Fruit fly (Drosophila melanogaster) whole organism, embryonic: Measurements from ENCODE around the gene Gr98d.
A peak's percentile ranks its signal among the peaks of the same experiment; 100 is the strongest.

ENCODE experiments used
- CG10209 ChIP-seq: fragments of 200-800 bp; sonication (Bioruptor generic); optimal IDR thresholded peaks from 3 replicates; lab custom pipeline; 2017; ENCODE audit warnings: missing biosample characterization, mild to moderate bottlenecking, missing genetic modification characterization, missing genetic modification reagents
- CG11093 ChIP-seq: fragments of 200-800 bp; sonication (Bioruptor generic); IDR thresholded peaks from 3 replicates; pipeline ENCODE4 v1.3.6; 2022; ENCODE audit warnings: missing biosample characterization, missing genetic modification characterization
- CG11398 ChIP-seq: fragments of 200-800 bp; sonication (Bioruptor generic); optimal IDR thresholded peaks from 2 replicates; lab custom pipeline; 2016; ENCODE audit warnings: missing biosample characterization, missing genetic modification characterization
- CG12155 ChIP-seq: fragments of 200-800 bp; sonication (Bioruptor generic); optimal IDR thresholded peaks from 3 replicates; lab custom pipeline; 2016; ENCODE audit warnings: missing biosample characterization, missing genetic modification characterization
- CG12942 ChIP-seq: fragments of 200-800 bp; sonication (Bioruptor generic); optimal IDR thresholded peaks from 3 replicates; lab custom pipeline; 2016; ENCODE audit warnings: missing biosample characterization, missing genetic modification characterization
- CG14050 ChIP-seq: fragments of 200-800 bp; sonication (Bioruptor generic); IDR thresholded peaks from 3 replicates; pipeline ENCODE4 v1.3.6; 2022; ENCODE audit warnings: missing biosample characterization, missing genetic modification characterization
- CG15269 ChIP-seq: fragments of 200-800 bp; sonication (Bioruptor generic); optimal IDR thresholded peaks from 2 replicates; lab custom pipeline; 2018; ENCODE audit warnings: missing biosample characterization, mild to moderate bottlenecking, missing genetic modification characterization, moderate library complexity
- CG17359 ChIP-seq: fragments of 200-800 bp; sonication (Bioruptor generic); optimal IDR thresholded peaks from 3 replicates; lab custom pipeline; 2018; ENCODE audit warnings: missing biosample characterization, mild to moderate bottlenecking, missing genetic modification characterization, moderate library complexity
- CG17385 ChIP-seq: fragments of 200-800 bp; sonication (Bioruptor generic); optimal IDR thresholded peaks from 3 replicates; lab custom pipeline; 2018; ENCODE audit warnings: missing biosample characterization, mild to moderate bottlenecking, missing genetic modification characterization
- CG2116 ChIP-seq: fragments of 200-800 bp; sonication (Bioruptor generic); optimal IDR thresholded peaks from 3 replicates; lab custom pipeline; 2018; ENCODE audit warnings: missing biosample characterization, mild to moderate bottlenecking, missing genetic modification characterization
- CG31388 ChIP-seq: fragments of 200-800 bp; sonication (Bioruptor generic); optimal IDR thresholded peaks from 2 replicates; lab custom pipeline; 2016; ENCODE audit warnings: missing biosample characterization, missing genetic modification characterization
- CG34376 ChIP-seq: fragments of 200-800 bp; sonication (Bioruptor generic); optimal IDR thresholded peaks from 2 replicates; lab custom pipeline; 2018; ENCODE audit warnings: missing biosample characterization, mild to moderate bottlenecking, missing genetic modification characterization
- CG34422 ChIP-seq: fragments of 200-800 bp; sonication (Bioruptor generic); IDR thresholded peaks from 3 replicates; pipeline ENCODE4 v1.3.6; 2022; ENCODE audit warnings: missing biosample characterization, missing genetic modification characterization
- CG43689 ChIP-seq: fragments of 200-800 bp; sonication (Bioruptor generic); IDR thresholded peaks from 2 replicates; pipeline ENCODE4 v1.3.6; 2022; ENCODE audit warnings: missing biosample characterization, missing genetic modification characterization
- CG4820 ChIP-seq: fragments of 200-800 bp; sonication (Bioruptor generic); optimal IDR thresholded peaks from 3 replicates; lab custom pipeline; 2016; ENCODE audit warnings: missing biosample characterization, missing genetic modification characterization
- CG7357 ChIP-seq: fragments of 200-800 bp; sonication (Bioruptor generic); IDR thresholded peaks from 3 replicates; pipeline ENCODE4 v1.3.6; 2022; ENCODE audit warnings: missing biosample characterization, missing genetic modification characterization
- CG7372 ChIP-seq: fragments of 200-800 bp; sonication (Bioruptor generic); IDR thresholded peaks from 2 replicates; pipeline ENCODE4 v1.3.6; 2022; ENCODE audit warnings: missing biosample characterization, missing genetic modification characterization
- CG7987 ChIP-seq: fragments of 200-800 bp; sonication (Bioruptor generic); optimal IDR thresholded peaks from 2 replicates; lab custom pipeline; 2018; ENCODE audit warnings: missing biosample characterization, mild to moderate bottlenecking, missing genetic modification characterization, moderate library complexity
- Doc3 ChIP-seq: fragments of 200-800 bp; sonication (Bioruptor generic); IDR thresholded peaks from 3 replicates; pipeline ENCODE4 v1.3.6; 2022; ENCODE audit warnings: missing biosample characterization, missing genetic modification characterization; ENCODE audit not compliant: partially characterized antibody
- Dref ChIP-seq: fragments of 200-800 bp; sonication (Bioruptor generic); IDR thresholded peaks from 2 replicates; pipeline ENCODE4 v1.3.6; 2022; ENCODE audit warnings: missing biosample characterization, missing genetic modification characterization
- Hmr ChIP-seq: fragments of 200-800 bp; sonication (Bioruptor generic); optimal IDR thresholded peaks from 3 replicates; lab custom pipeline; 2017; ENCODE audit warnings: mild to moderate bottlenecking, missing biosample characterization, missing genetic modification reagents, missing genetic modification characterization
- Myb ChIP-seq: fragments of 200-800 bp; sonication (Bioruptor generic); optimal IDR thresholded peaks from 2 replicates; lab custom pipeline; 2016; ENCODE audit warnings: missing biosample characterization, missing genetic modification characterization
- NC2α ChIP-seq: fragments of 200-800 bp; sonication (Bioruptor generic); optimal IDR thresholded peaks from 2 replicates; lab custom pipeline; 2016; ENCODE audit warnings: missing biosample characterization, missing genetic modification characterization
- Rx ChIP-seq: fragments of 200-800 bp; sonication (Bioruptor generic); IDR thresholded peaks from 2 replicates; pipeline ENCODE4 v1.3.6; 2022; ENCODE audit warnings: missing biosample characterization, missing genetic modification characterization
- TFAM ChIP-seq: fragments of 200-800 bp; sonication (Bioruptor generic); optimal IDR thresholded peaks from 2 replicates; lab custom pipeline; 2017; ENCODE audit warnings: missing biosample characterization, missing genetic modification characterization, inconsistent platforms
- Trl ChIP-seq, 3 experiments: fragments of >200 bp in 2 of 3; fragments of 200-800 bp in 1 of 3; sonication (Bioruptor generic) in 1 of 3; optimal IDR thresholded peaks; 2 replicates in 1 of 3; 3 replicates in 2 of 3; lab custom pipeline; 2016 to 2017; ENCODE audit warnings: missing biosample characterization in 1 of 3, missing genetic modification characterization in 1 of 3
- al ChIP-seq: fragments of 200-800 bp; sonication (Bioruptor generic); IDR thresholded peaks from 2 replicates; pipeline ENCODE4 v1.3.6; 2022; ENCODE audit warnings: missing biosample characterization, missing genetic modification characterization
- cato ChIP-seq: fragments of 200-800 bp; sonication (Bioruptor generic); optimal IDR thresholded peaks from 2 replicates; lab custom pipeline; 2016; ENCODE audit warnings: missing biosample characterization, missing genetic modification characterization, borderline replicate concordance
- danr ChIP-seq: fragments of 200-800 bp; sonication (Bioruptor generic); IDR thresholded peaks from 2 replicates; pipeline ENCODE4 v1.3.6; 2022; ENCODE audit warnings: missing biosample characterization, missing genetic modification characterization
- dm ChIP-seq: fragments of 200-800 bp; sonication (Bioruptor generic); optimal IDR thresholded peaks from 3 replicates; lab custom pipeline; 2016; ENCODE audit warnings: missing biosample characterization, missing genetic modification characterization
- fd64A ChIP-seq: fragments of 200-800 bp; sonication (Bioruptor generic); optimal IDR thresholded peaks from 3 replicates; lab custom pipeline; 2018; ENCODE audit warnings: missing biosample characterization, mild to moderate bottlenecking, missing genetic modification characterization
- grn ChIP-seq: fragments of 200-800 bp; sonication (Bioruptor generic); optimal IDR thresholded peaks from 3 replicates; lab custom pipeline; 2017; ENCODE audit warnings: missing biosample characterization, missing genetic modification characterization
- her ChIP-seq: fragments of 200-800 bp; sonication (Bioruptor generic); optimal IDR thresholded peaks from 2 replicates; lab custom pipeline; 2016; ENCODE audit warnings: missing biosample characterization, missing genetic modification characterization
- jumu ChIP-seq: fragments of 200-800 bp; sonication (Bioruptor generic); optimal IDR thresholded peaks from 3 replicates; lab custom pipeline; 2016; ENCODE audit warnings: missing biosample characterization, missing genetic modification characterization
- lilli ChIP-seq: fragments of 200-800 bp; sonication (Bioruptor generic); optimal IDR thresholded peaks from 3 replicates; lab custom pipeline; 2016; ENCODE audit warnings: missing biosample characterization, missing genetic modification characterization
- pzg ChIP-seq: fragments of 200-800 bp; sonication (Bioruptor generic); optimal IDR thresholded peaks from 3 replicates; lab custom pipeline; 2018; ENCODE audit warnings: missing biosample characterization, mild to moderate bottlenecking, missing genetic modification characterization, moderate library complexity
- run ChIP-seq: fragments of 200-800 bp; sonication (Bioruptor generic); optimal IDR thresholded peaks from 3 replicates; lab custom pipeline; 2018; ENCODE audit warnings: missing biosample characterization, mild to moderate bottlenecking, missing genetic modification characterization
- sug ChIP-seq: fragments of 200-800 bp; optimal IDR thresholded peaks from 2 replicates; lab custom pipeline; 2019; ENCODE audit warnings: missing biosample characterization, mild to moderate bottlenecking, missing genetic modification characterization, moderate library complexity
- wdn ChIP-seq: fragments of 200-800 bp; sonication (Bioruptor generic); IDR thresholded peaks from 2 replicates; pipeline ENCODE4 v1.3.6; 2022; ENCODE audit warnings: missing biosample characterization, missing genetic modification characterization
- zfh1 ChIP-seq: fragments of 200-800 bp; sonication (Bioruptor generic); IDR thresholded peaks from 3 replicates; pipeline ENCODE4 v1.3.6; 2022; ENCODE audit warnings: missing biosample characterization, missing genetic modification characterization

Gene Gr98d

DNA sequence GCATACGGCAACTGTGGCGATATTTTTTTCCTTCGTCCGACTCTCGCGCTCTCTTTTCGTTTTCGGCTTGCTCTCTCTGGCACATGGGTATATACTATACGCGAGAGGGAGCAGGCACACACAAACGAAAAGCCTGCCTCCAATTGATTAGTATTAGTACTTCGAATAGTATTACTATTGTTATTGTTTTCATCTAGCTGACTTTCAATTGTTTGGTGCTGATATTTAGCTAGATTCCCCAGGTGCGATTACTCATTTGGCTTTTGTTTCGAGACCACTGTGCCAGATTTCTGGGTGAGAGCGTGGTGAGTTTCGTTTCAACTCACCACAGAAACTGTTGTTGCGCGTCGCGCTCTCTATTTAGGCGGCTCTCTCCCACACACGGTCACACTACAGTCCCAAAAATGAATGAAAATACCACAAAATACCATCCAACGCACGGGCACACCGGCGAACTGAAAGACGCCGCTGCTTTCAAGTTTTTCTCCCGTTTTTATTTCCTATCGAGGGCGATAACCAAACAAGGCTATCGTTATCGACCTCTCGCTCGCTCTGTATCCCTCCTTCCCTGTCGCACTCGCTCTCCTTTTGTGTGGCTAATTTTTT lies 35.5 kb downstream of the Gr98d start (continued):
- TF ChIP-seq danr (GFP tag; lab: Robert Waterston, UW) (no peak), grn (peak; percentile 84), CG7987 (GFP tag; lab: Kevin White, UChicago) (peak; percentile 20), run (tag; lab: Kevin White, UChicago) (peak; percentile 47), CG17359 (tag; lab: Kevin White, UChicago) (peak; percentile 70), her (GFP tag; lab: Kevin White, UChicago) (peak; percentile 42), cato (GFP tag; lab: Kevin White, UChicago) (no peak), CG11093 (0 out of 3 replicates have a peak, but pooled peaks have one; percentile 30), al (no peak), Hmr (GFP tag; lab: Kevin White, UChicago) (peak; percentile 70), CG34422 (no peak), NC2α (GFP tag; lab: Kevin White, UChicago) (no peak), CG7372 (GFP tag; lab: Robert Waterston, UW) (no peak), CG43689 (GFP tag; lab: Robert Waterston, UW) (no peak), CG31388 (GFP tag; lab: Kevin White, UChicago) (peak; percentile 34), lilli (peak; percentile 80), CG12942 (GFP tag; lab: Kevin White, UChicago) (peak; percentile 8), CG17385 (GFP tag; lab: Kevin White, UChicago) (peak; percentile 67), CG2116 (GFP tag; lab: Kevin White, UChicago) (peak; percentile 53), CG7357 (GFP tag; lab: Robert Waterston, UW) (0 out of 3 replicates have a peak, but pooled peaks have one; percentile 32), CG10209 (GFP tag; lab: Kevin White, UChicago) (peak; percentile 21), Dref (GFP tag; lab: Robert Waterston, UW) (no peak), TFAM (GFP tag; lab: Kevin White, UChicago) (no peak), wdn (GFP tag; lab: Robert Waterston, UW) (no peak), zfh1 (no peak), CG12155 (GFP tag; lab: Kevin White, UChicago) (peak; percentile 67), Rx (GFP tag; lab: Robert Waterston, UW) (no peak), CG15269 (peak; percentile 72), dm (GFP tag; lab: Kevin White, UChicago) (peak; percentile 28), CG34376 (peak; percentile 87), CG14050 (GFP tag; lab: Robert Waterston, UW) (no peak), Myb (GFP tag; lab: Kevin White, UChicago) (peak; percentile 85), Trl (optimal IDR thresholded peaks at IDR 0.05; lab: Kevin White, UChicago) (peak; percentile 91 to 94), Trl (GFP tag; optimal IDR thresholded peaks at IDR 0.05; lab: Kevin White, UChicago) (peak; percentile 84), sug (peak; percentile 67), Doc3 (GFP tag; lab: Robert Waterston, UW) (no peak), CG4820 (no peak), fd64A (peak; percentile 64), CG11398 (GFP tag; lab: Kevin White, UChicago) (peak; percentile 32), jumu (GFP tag; lab: Kevin White, UChicago) (peak; percentile 52), pzg (GFP tag; lab: Kevin White, UChicago) (peak; percentile 96)
- TF ChIP-seq, all 482 proteins: peak for 216
